Worm (Caenorhabditis elegans) whole organism, late embryonic: ENCODE results near the gene let-92.
"Not testable (repeated sequence)": the region's sequence is repeated elsewhere in the genome, so short reads cannot be mapped to it uniquely, and the experiment has no call there.

ENCODE experiments used
- C08G9.2 ChIP-seq: sonication (generic microtip); optimal IDR thresholded peaks from 2 replicates; lab custom pipeline; 2016; ENCODE audit warnings: mild to moderate bottlenecking, missing genetic modification characterization, moderate library complexity, missing compliant biosample characterization
- F13H6.1 ChIP-seq: sonication (generic microtip); optimal IDR thresholded peaks from 2 replicates; lab custom pipeline; 2016; ENCODE audit warnings: missing genetic modification characterization, missing compliant biosample characterization
- K09A11.1 ChIP-seq: sonication (generic microtip); optimal IDR thresholded peaks from 2 replicates; lab custom pipeline; 2017; ENCODE audit warnings: antibody characterized with exemption, mild to moderate bottlenecking, missing genetic modification characterization, missing compliant biosample characterization; ENCODE audit not compliant: insufficient read depth
- ama-1 ChIP-seq: fragments of 150-350 bp; optimal IDR thresholded peaks from 2 replicates; lab custom pipeline; 2014
- ceh-14 ChIP-seq: sonication (generic microtip); optimal IDR thresholded peaks from 2 replicates; lab custom pipeline; 2016; ENCODE audit warnings: missing genotype, missing genetic modification characterization, missing compliant biosample characterization
- ceh-19 ChIP-seq: fragments of 200-800 bp; sonication (Bioruptor generic); optimal IDR thresholded peaks from 2 replicates; lab custom pipeline; 2018; ENCODE audit warnings: mild to moderate bottlenecking, missing genetic modification characterization, missing compliant biosample characterization
- ceh-31 ChIP-seq: sonication (generic microtip); optimal IDR thresholded peaks from 2 replicates; lab custom pipeline; 2016; ENCODE audit warnings: missing genetic modification characterization, missing compliant biosample characterization
- ceh-34 ChIP-seq: sonication (generic microtip); optimal IDR thresholded peaks from 2 replicates; lab custom pipeline; 2016; ENCODE audit warnings: mild to moderate bottlenecking, missing genetic modification characterization, missing compliant biosample characterization
- ceh-48 ChIP-seq: sonication (generic microtip); optimal IDR thresholded peaks from 2 replicates; lab custom pipeline; 2016; ENCODE audit warnings: missing genetic modification characterization, inconsistent platforms, missing compliant biosample characterization
- ceh-6 ChIP-seq: fragments of 200-800 bp; sonication (Bioruptor generic); optimal IDR thresholded peaks from 2 replicates; lab custom pipeline; 2018; ENCODE audit warnings: mild to moderate bottlenecking, missing genetic modification characterization, missing compliant biosample characterization
- che-1 ChIP-seq: sonication (generic microtip); optimal IDR thresholded peaks from 2 replicates; lab custom pipeline; 2016; ENCODE audit warnings: mild to moderate bottlenecking, missing genetic modification characterization, missing compliant biosample characterization
- dve-1 ChIP-seq: sonication (generic microtip); optimal IDR thresholded peaks from 2 replicates; lab custom pipeline; 2017; ENCODE audit warnings: antibody characterized with exemption, mild to moderate bottlenecking, missing genetic modification characterization, missing compliant biosample characterization
- elt-2 ChIP-seq: sonication (generic microtip); optimal IDR thresholded peaks from 2 replicates; lab custom pipeline; 2016; ENCODE audit warnings: missing genetic modification reagents, missing genetic modification characterization, missing compliant biosample characterization
- fax-1 ChIP-seq: sonication (generic microtip); optimal IDR thresholded peaks from 2 replicates; lab custom pipeline; 2016; ENCODE audit warnings: missing genotype, missing genetic modification characterization, missing compliant biosample characterization
- hlh-30 ChIP-seq: sonication (generic microtip); optimal IDR thresholded peaks from 2 replicates; lab custom pipeline; 2017; ENCODE audit warnings: antibody characterized with exemption, missing genetic modification characterization, missing compliant biosample characterization; ENCODE audit not compliant: insufficient read depth
- hlh-6 ChIP-seq: sonication (generic microtip); optimal IDR thresholded peaks from 2 replicates; lab custom pipeline; 2016; ENCODE audit warnings: missing genotype, missing genetic modification characterization, missing compliant biosample characterization
- hlh-8 ChIP-seq: sonication (generic microtip); optimal IDR thresholded peaks from 2 replicates; lab custom pipeline; 2016; ENCODE audit warnings: missing genotype, missing genetic modification characterization, missing compliant biosample characterization
- lim-6 ChIP-seq: sonication (generic microtip); optimal IDR thresholded peaks from 2 replicates; lab custom pipeline; 2016; ENCODE audit warnings: missing genetic modification characterization, missing compliant biosample characterization
- madf-2 ChIP-seq: sonication (generic microtip); optimal IDR thresholded peaks from 2 replicates; lab custom pipeline; 2017; ENCODE audit warnings: missing genetic modification characterization, missing compliant biosample characterization
- nfya-1 ChIP-seq: sonication (generic microtip); optimal IDR thresholded peaks from 2 replicates; lab custom pipeline; 2017; ENCODE audit warnings: missing genetic modification characterization, mild to moderate bottlenecking, missing compliant biosample characterization, antibody characterized with exemption, moderate library complexity
- npax-4 ChIP-seq: sonication (generic microtip); optimal IDR thresholded peaks from 2 replicates; lab custom pipeline; 2016; ENCODE audit warnings: missing genetic modification characterization, missing compliant biosample characterization
- pag-3 ChIP-seq: sonication (generic microtip); optimal IDR thresholded peaks from 2 replicates; lab custom pipeline; 2016; ENCODE audit warnings: missing compliant biosample characterization, missing genetic modification characterization, borderline replicate concordance
- pat-9 ChIP-seq: fragments of 200-800 bp; sonication (Bioruptor generic); optimal IDR thresholded peaks from 2 replicates; lab custom pipeline; 2018; ENCODE audit warnings: mild to moderate bottlenecking, missing genetic modification characterization, moderate library complexity, missing compliant biosample characterization
- pha-4 ChIP-seq: fragments of 150-350 bp; optimal IDR thresholded peaks from 2 replicates; lab custom pipeline; 2018; ENCODE audit warnings: missing biosample characterization, missing genetic modification reagents, missing genetic modification characterization
- pqm-1 ChIP-seq: sonication (generic microtip); optimal IDR thresholded peaks from 2 replicates; lab custom pipeline; 2016; ENCODE audit warnings: missing genetic modification characterization, missing compliant biosample characterization
- pros-1 ChIP-seq: fragments of 150-350 bp; optimal IDR thresholded peaks from 2 replicates; lab custom pipeline; 2014; ENCODE audit warnings: missing biosample characterization, missing genetic modification reagents, missing genetic modification characterization
- ref-2 ChIP-seq: sonication (generic microtip); optimal IDR thresholded peaks from 2 replicates; lab custom pipeline; 2016; ENCODE audit warnings: missing genetic modification characterization, missing compliant biosample characterization
- sox-2 ChIP-seq: fragments of 200-800 bp; sonication (Bioruptor generic); IDR thresholded peaks from 2 replicates; pipeline ENCODE4 v1.3.6; 2022; ENCODE audit warnings: missing genetic modification reagents, missing genetic modification characterization, missing compliant biosample characterization
- syd-9 ChIP-seq: sonication (generic microtip); optimal IDR thresholded peaks from 2 replicates; lab custom pipeline; 2016; ENCODE audit warnings: mild to moderate bottlenecking, missing genetic modification characterization, moderate library complexity, missing compliant biosample characterization
- tbx-2 ChIP-seq: sonication (generic microtip); optimal IDR thresholded peaks from 2 replicates; lab custom pipeline; 2016; ENCODE audit warnings: missing genetic modification characterization, missing compliant biosample characterization
- tbx-7 ChIP-seq: sonication (generic microtip); optimal IDR thresholded peaks from 2 replicates; lab custom pipeline; 2016; ENCODE audit warnings: missing genotype, missing genetic modification characterization, missing compliant biosample characterization
- unc-3 ChIP-seq, 2 experiments: fragments of 200-800 bp in 1 of 2; sonication (Bioruptor generic) in 1 of 2; sonication (generic microtip) in 1 of 2; conservative IDR thresholded peaks in 1 of 2; optimal IDR thresholded peaks in 1 of 2; 2 replicates each; pipeline versions ENCODE4 v1.3.6 to Lab custom; 2016 to 2022; ENCODE audit warnings: missing compliant biosample characterization in 2 of 2, missing genetic modification characterization in 2 of 2, missing genetic modification reagents in 1 of 2
- unc-42 ChIP-seq: sonication (generic microtip); optimal IDR thresholded peaks from 2 replicates; lab custom pipeline; 2016; ENCODE audit warnings: missing genotype, missing genetic modification characterization, missing compliant biosample characterization
- zip-5 ChIP-seq: sonication (generic microtip); optimal IDR thresholded peaks from 2 replicates; lab custom pipeline; 2016; ENCODE audit warnings: missing genetic modification characterization, missing compliant biosample characterization

The let-92 gene

DNA sequence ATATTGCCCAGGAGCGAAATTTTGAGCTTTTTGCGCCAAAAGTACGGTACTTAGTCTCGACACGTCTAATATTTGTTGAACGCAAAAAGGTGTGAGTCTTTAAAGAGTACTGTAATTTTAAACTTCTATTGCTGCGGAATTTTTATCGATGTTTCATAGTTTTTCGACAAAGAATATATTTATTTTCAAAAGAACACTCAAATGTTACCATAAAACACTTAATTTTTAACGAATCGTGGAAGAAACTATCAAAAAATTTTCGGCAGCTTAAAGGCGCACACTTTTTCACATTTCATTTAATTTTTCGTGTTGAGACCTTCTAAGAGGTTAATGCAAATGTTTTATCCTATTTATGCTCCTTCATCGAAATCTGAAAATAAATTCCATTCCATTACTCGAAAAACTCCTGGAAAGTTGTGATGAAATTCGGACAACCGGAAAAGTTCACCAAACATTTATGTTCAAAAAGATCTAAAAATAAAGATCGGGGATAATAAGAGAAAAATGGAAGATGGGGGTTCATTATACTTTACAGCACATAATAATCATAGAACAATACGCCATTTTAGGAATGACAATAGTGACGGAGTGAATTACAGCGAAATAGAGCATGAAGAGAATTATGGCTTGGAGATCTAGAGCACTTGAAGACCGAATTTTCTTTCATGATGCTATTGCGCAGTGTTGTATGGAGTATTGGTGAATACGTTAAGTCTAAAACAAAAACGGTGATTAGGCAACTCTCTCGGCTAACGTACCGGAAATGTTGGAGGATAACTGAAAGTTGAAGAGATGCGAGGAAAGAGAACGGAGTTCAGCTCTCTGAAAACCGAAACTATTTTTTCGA, 38.0 kb upstream of the let-92 start:
- TF ChIP-seq sox-2 (GFP tag; lab: Robert Waterston, UW) (no peak), ama-1 (lab: Kevin White, UChicago) (peak; percentile 63)

ce11 chrIV:11821591-11822361, 36.5 kb upstream of the let-92 start, which contains the start of the genes par-5 and M117.3:
TSS of gene par-5 (minus strand) at chrIV:11821924.
TSS of gene M117.3 (plus strand) at chrIV:11822206.
- peak; percentile 49 for TF ChIP-seq ref-2 (tag; lab: Kevin White, UChicago)
- TF ChIP-seq ceh-14 (tag; lab: Kevin White, UChicago): peak; percentile 53
- no peak for TF ChIP-seq che-1
- TF ChIP-seq fax-1: no peak
- no peak for TF ChIP-seq pros-1 (tag; lab: Kevin White, UChicago)
- TF ChIP-seq nfya-1 (tag; lab: Kevin White, UChicago): peak; percentile 61
- TF ChIP-seq syd-9 (tag; lab: Kevin White, UChicago): peak; percentile 2
- TF ChIP-seq dve-1 (tag; lab: Kevin White, UChicago): peak; percentile 24
- peak; percentile 15 for TF ChIP-seq ceh-34 (tag; lab: Kevin White, UChicago)
- TF ChIP-seq hlh-6: no peak
- peak; percentile 1 for TF ChIP-seq elt-2
- TF ChIP-seq ceh-31 (tag; lab: Kevin White, UChicago): peak; percentile 79
- TF ChIP-seq lim-6: no peak
- TF ChIP-seq hlh-30 (tag; lab: Kevin White, UChicago): peak; percentile 92
- TF ChIP-seq hlh-8 (tag; lab: Kevin White, UChicago): peak; percentile 1
- TF ChIP-seq pat-9 (tag; lab: Kevin White, UChicago): no peak
- TF ChIP-seq ama-1 (lab: Kevin White, UChicago): no peak
- TF ChIP-seq zip-5 (tag; lab: Kevin White, UChicago): no peak
- no peak for TF ChIP-seq C08G9.2 (tag; lab: Kevin White, UChicago)
- TF ChIP-seq F13H6.1 (tag; lab: Kevin White, UChicago): no peak
- TF ChIP-seq unc-3 (GFP tag; conservative IDR thresholded peaks at IDR 0.05; lab: Robert Waterston, UW): no peak
- no peak for TF ChIP-seq unc-3 (tag; optimal IDR thresholded peaks at IDR 0.05; lab: Kevin White, UChicago)
- no peak for TF ChIP-seq ceh-19 (GFP tag; lab: Kevin White, UChicago)
- TF ChIP-seq pag-3: no peak
- TF ChIP-seq tbx-7: no peak
- TF ChIP-seq pqm-1 (tag; lab: Kevin White, UChicago): peak; percentile 20
- TF ChIP-seq ceh-48: peak; percentile 98
- peak; percentile 19 for TF ChIP-seq madf-2 (tag; lab: Kevin White, UChicago)
- no peak for TF ChIP-seq pha-4 (tag; lab: Kevin White, UChicago)
- peak; percentile 36 for TF ChIP-seq tbx-2 (tag; lab: Kevin White, UChicago)
- peak; percentile 80 for TF ChIP-seq unc-42
- no peak for TF ChIP-seq ceh-6

- TF ChIP-seq nfya-1 (tag; lab: Kevin White, UChicago): peak; percentile 13
- TF ChIP-seq unc-42: no peak
Measured at ce11 chrIV:11822454-11822853, 35.8 kb upstream of the let-92 start.

DNA sequence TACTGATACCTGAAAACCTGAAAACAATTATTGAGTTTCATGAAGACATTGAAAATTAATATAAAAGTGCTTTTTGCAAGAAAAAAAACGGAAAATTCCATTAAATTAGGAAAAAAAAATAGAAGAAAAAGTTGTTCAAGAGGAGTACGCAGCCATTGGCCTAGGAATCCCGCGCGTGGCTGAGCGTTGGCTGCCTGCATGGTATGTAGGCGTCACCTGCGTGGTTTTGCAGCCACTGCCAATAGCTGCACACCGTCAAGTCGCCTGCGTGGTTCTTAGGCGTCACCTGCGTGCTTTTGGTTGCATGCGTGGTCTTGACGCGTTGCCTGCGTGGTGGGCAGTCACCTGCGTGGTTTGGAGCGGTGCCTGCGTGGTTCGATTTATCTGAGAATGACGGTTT, 30.2 kb upstream of the let-92 start, which contains the start of gene M117.6:
Gene M117.6, minus strand, starts transcription at position 101 of the 400 bp plus-strand sequence.
- not testable (repeated sequence) for TF ChIP-seq K09A11.1; C08G9.2 (tag; lab: Kevin White, UChicago); npax-4 (tag; lab: Kevin White, UChicago)
